Worm (Caenorhabditis elegans) whole organism, early embryonic: ENCODE measurements around the gene tmem-135.

ENCODE experiments used
- B0310.2 ChIP-seq: sonication (generic microtip); optimal IDR thresholded peaks from 2 replicates; lab custom pipeline; 2016; ENCODE audit warnings: mild to moderate bottlenecking, missing genetic modification characterization, missing compliant biosample characterization
- ama-1 ChIP-seq: fragments of 150-350 bp; optimal IDR thresholded peaks from 2 replicates; lab custom pipeline; 2014
- ceh-13 ChIP-seq: fragments of 200-800 bp; sonication (Bioruptor generic); optimal IDR thresholded peaks from 2 replicates; lab custom pipeline; 2018; ENCODE audit warnings: mild to moderate bottlenecking, missing genetic modification characterization, missing compliant biosample characterization
- ceh-36 ChIP-seq: sonication (generic microtip); optimal IDR thresholded peaks from 2 replicates; lab custom pipeline; 2016; ENCODE audit warnings: missing genetic modification characterization, inconsistent platforms, missing compliant biosample characterization
- ets-7 ChIP-seq: sonication (generic microtip); optimal IDR thresholded peaks from 2 replicates; lab custom pipeline; 2016; ENCODE audit warnings: missing genotype, missing genetic modification characterization, missing compliant biosample characterization
- flt-1 ChIP-seq: fragments of 200-800 bp; sonication (Bioruptor generic); IDR thresholded peaks from 2 replicates; pipeline ENCODE4 v1.3.6; 2022; ENCODE audit warnings: missing genetic modification characterization, missing compliant biosample characterization
- hmbx-1 ChIP-seq: sonication (generic microtip); optimal IDR thresholded peaks from 2 replicates; lab custom pipeline; 2016; ENCODE audit warnings: mild to moderate bottlenecking, missing genetic modification characterization, missing compliant biosample characterization
- scrt-1 ChIP-seq: fragments of 200-800 bp; sonication (Bioruptor generic); IDR thresholded peaks from 2 replicates; pipeline ENCODE4 v1.3.6; 2022; ENCODE audit warnings: missing genetic modification characterization, missing compliant biosample characterization
- sea-1 ChIP-seq: fragments of 200-800 bp; sonication (Bioruptor generic); conservative IDR thresholded peaks from 2 replicates; pipeline ENCODE4 v1.3.6; 2022; ENCODE audit warnings: missing genetic modification characterization, missing compliant biosample characterization
- tbx-11 ChIP-seq: fragments of 200-800 bp; sonication (Bioruptor generic); IDR thresholded peaks from 2 replicates; pipeline ENCODE4 v1.3.6; 2022; ENCODE audit warnings: missing genetic modification characterization, missing compliant biosample characterization
- tbx-37 ChIP-seq: fragments of 200-800 bp; sonication (Bioruptor generic); conservative IDR thresholded peaks from 2 replicates; pipeline ENCODE4 v1.3.6; 2022; ENCODE audit warnings: missing genetic modification reagents, missing genetic modification characterization, missing compliant biosample characterization
- tra-4 ChIP-seq: sonication (generic microtip); optimal IDR thresholded peaks from 2 replicates; lab custom pipeline; 2017; ENCODE audit warnings: missing genetic modification characterization, missing compliant biosample characterization

DNA sequence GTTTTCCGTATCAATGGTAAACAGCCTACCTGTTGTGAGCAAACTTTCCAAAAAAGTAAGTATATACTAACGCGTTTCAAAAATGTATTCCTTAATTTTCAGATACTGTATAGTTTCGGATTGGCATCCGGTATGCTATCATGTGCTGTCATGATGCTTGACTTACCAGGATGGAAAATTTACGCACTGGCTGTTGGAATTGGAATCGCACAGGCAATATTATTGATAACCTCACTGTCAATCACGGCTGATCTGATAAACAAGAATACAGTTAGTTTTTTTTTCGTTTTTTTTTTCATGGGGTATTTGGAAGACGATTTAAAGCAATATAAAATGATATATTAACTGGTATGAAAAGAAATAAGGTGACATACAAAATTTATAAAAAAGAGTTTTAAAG, 1.7 kb upstream of the tmem-135 start:
- TF ChIP-seq B0310.2 (tag; lab: Kevin White, UChicago): no peak
- no peak for TF ChIP-seq sea-1
- TF ChIP-seq hmbx-1 (tag; lab: Kevin White, UChicago): no peak
- TF ChIP-seq ama-1 (lab: Kevin White, UChicago): no peak
- no peak for TF ChIP-seq scrt-1 (GFP tag; lab: Robert Waterston, UW)
- TF ChIP-seq ceh-13 (GFP tag; lab: Kevin White, UChicago): no peak
- no peak for TF ChIP-seq flt-1 (GFP tag; lab: Robert Waterston, UW)
- TF ChIP-seq tra-4 (tag; lab: Kevin White, UChicago): no peak
- TF ChIP-seq tbx-37 (GFP tag; lab: Robert Waterston, UW): no peak
- TF ChIP-seq ceh-36 (tag; lab: Kevin White, UChicago): no peak
- TF ChIP-seq ets-7: no peak
- no peak for TF ChIP-seq tbx-11
